Fruit fly (Drosophila melanogaster) whole organism: Measurements from ENCODE around the gene CG43931.
A peak's percentile ranks its signal among the peaks of the same experiment; 100 is the strongest.

Experiments used
- CG8478 ChIP-seq: fragments of >200 bp; optimal IDR thresholded peaks from 2 replicates; lab custom pipeline; 2018; ENCODE audit warnings: inconsistent platforms
- Dll ChIP-seq: fragments of >200 bp; optimal IDR thresholded peaks from 2 replicates; lab custom pipeline; 2017
- EcR ChIP-seq, 2 experiments: fragments of >200 bp; optimal IDR thresholded peaks; 2 replicates each; lab custom pipeline; 2017; ENCODE audit warnings: missing biosample characterization in 2 of 2, missing genetic modification characterization in 2 of 2, missing genetic modification reagents in 2 of 2
- pan ChIP-seq: fragments of >200 bp; optimal IDR thresholded peaks from 2 replicates; lab custom pipeline; 2017
- psq ChIP-seq: fragments of >200 bp; optimal IDR thresholded peaks from 2 replicates; lab custom pipeline; 2017
- usp ChIP-seq: fragments of >200 bp; optimal IDR thresholded peaks from 2 replicates; lab custom pipeline; 2017; ENCODE audit warnings: missing biosample characterization, missing genetic modification characterization, mixed read lengths

CG43931 gene

DNA sequence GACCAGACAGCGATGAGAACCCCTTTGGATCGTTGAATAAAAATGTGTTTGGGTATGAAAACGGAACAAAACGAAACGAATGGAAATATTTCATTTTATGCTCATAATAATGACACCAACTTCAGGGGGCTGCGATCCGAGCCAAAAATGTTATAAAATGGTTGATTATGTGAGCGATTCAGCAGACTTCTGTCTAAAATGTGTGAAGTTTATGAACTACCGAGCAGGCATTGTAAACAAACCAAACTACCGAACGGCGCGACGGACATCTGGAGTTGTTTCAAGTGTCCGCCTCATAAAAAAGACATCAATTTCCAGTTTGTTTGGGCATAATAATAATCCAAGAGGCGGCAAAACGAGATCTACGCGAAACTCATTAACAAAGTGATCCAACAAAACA, 23.1 kb downstream of the CG43931 start:
- TF ChIP-seq CG8478 (no peak), EcR (GFP tag; optimal IDR thresholded peaks at IDR 0.05; lab: Kevin White, UChicago) (no peak), psq (lab: Kevin White, UChicago) (no peak), Dll (lab: Kevin White, UChicago) (no peak), usp (no peak), pan (lab: Kevin White, UChicago) (no peak)

DNA sequence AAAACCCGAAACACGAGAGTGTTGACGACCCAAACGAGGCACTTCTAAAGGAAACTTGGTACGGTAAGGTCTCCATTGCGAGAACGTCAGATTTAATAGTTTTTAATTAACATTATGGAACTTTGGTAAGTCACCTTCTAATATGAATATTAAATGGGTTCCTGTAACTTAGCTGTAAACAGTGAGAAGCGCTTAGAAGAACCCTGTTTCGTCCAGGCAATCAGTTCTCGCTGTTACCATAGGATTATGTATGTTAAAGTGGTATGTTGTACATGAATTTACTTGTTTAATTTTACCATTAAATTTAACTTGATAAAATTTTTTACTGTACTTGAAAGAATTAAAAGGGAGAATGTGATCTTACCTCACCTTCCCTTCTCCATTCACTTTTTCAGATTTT, 24.5 kb downstream of the CG43931 start:
- no peak for TF ChIP-seq pan (lab: Kevin White, UChicago)
- TF ChIP-seq CG8478: no peak
- no peak for TF ChIP-seq usp
- no peak for TF ChIP-seq Dll (lab: Kevin White, UChicago)
- TF ChIP-seq EcR (GFP tag; optimal IDR thresholded peaks at IDR 0.05; lab: Kevin White, UChicago): no peak
- no peak for TF ChIP-seq psq (lab: Kevin White, UChicago)

DNA sequence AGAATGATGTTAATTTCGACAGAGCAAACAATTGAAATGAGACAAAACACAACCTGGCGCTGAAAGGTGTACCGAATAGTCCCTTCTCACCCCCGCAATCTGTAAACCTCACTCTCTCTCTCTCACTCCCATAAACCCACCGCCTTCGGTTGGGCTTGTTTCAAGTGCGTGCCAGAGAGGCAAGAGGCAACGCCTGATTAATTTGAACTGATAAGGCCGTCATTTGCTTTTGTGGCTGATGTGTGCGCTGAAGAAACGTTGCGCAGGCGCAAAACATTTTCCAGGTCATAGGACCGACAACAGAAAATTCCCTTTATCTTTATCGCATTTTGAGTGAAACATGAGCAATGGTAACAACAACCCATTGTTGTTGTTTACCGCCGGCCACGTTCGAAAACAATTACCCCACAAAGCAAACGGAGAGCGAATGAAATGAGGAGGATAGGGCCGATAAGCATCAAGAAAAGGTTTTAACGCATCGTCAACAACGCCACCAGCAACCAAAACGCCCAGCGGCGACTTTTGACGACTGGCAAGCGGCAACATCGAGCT, 25.0 kb downstream of the CG43931 start:
- TF ChIP-seq usp (no peak), EcR (GFP tag; optimal IDR thresholded peaks at IDR 0.05; lab: Kevin White, UChicago) (no peak), psq (lab: Kevin White, UChicago) (no peak), pan (lab: Kevin White, UChicago) (no peak), CG8478 (no peak), Dll (lab: Kevin White, UChicago) (no peak)

DNA sequence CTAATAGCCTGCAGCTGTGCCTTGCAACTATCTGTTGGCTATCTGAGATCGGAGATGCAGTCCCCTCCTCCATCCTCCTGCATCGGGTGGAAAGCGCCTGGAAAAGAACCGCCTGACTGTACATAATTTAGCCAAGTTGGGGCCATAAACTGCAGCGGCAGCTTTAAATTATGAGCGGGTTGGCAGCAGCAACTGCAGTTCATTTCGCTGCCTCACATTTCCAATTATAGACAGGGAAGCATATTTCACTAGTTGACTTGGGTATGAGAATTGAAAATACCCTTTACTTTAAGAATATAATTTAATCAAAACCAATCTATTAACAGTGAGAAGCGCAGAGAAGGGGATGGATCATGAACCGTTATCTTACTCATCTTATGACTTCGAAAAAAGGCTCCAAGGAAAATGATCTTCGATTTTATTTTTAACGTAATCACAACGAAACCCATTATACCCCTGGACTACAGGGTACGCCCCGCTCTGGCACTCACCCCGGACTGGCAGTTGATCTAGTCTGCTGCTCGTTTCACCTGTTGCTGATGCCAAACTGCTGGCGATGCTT, 25.8 kb downstream of the CG43931 start:
- no peak for TF ChIP-seq pan (lab: Kevin White, UChicago)
- no peak for TF ChIP-seq EcR (GFP tag; optimal IDR thresholded peaks at IDR 0.05; lab: Kevin White, UChicago)
- TF ChIP-seq usp: no peak
- TF ChIP-seq CG8478: no peak
- no peak for TF ChIP-seq psq (lab: Kevin White, UChicago)

DNA sequence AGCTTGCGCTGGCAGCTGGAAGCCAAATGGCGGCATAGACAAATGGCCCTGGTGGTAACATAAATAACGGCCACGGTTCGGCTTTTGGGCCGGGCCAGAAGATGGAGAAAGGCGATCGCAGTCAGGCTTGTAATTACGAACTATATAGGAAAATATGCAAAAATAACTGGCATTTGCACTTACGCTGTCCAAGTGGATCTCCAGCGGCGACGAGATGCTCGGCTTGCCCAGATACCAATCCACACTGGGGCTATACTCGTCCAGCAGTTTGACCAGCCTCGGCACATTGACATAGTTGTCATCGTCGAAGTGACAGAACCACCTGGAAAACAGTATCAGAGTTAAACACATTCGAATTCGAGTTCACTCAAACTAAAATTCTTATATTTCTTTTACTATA, 30.2 kb downstream of the CG43931 start, which contains the start of gene CG10589:
CG10589 (plus strand) TSS at position 301 of the 400 bp plus-strand sequence.
- TF ChIP-seq psq (lab: Kevin White, UChicago): no peak
- no peak for TF ChIP-seq usp
- no peak for TF ChIP-seq pan (lab: Kevin White, UChicago)
- TF ChIP-seq Dll (lab: Kevin White, UChicago): no peak
- TF ChIP-seq EcR (GFP tag; optimal IDR thresholded peaks at IDR 0.05; lab: Kevin White, UChicago): no peak
- no peak for TF ChIP-seq CG8478

DNA sequence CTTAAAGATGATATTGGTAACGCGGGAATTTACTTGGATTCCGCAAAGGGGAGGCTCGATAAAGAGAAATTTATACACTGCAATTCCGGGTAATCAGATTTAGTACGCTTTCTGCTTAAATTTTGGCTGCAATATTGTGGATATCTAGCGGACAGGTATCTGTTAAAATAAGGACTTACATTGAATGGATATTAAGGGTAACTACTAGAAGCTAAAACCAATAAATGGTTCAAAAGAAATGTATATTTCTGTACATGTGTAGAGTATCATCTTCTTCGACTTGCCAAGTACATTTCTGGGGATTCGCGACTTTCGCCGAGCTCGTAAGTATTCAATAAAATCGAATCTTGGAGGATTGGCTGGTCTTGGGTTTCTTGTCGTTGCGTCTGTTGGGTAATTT, 32.1 kb downstream of the CG43931 start:
- TF ChIP-seq CG8478: no peak

DNA sequence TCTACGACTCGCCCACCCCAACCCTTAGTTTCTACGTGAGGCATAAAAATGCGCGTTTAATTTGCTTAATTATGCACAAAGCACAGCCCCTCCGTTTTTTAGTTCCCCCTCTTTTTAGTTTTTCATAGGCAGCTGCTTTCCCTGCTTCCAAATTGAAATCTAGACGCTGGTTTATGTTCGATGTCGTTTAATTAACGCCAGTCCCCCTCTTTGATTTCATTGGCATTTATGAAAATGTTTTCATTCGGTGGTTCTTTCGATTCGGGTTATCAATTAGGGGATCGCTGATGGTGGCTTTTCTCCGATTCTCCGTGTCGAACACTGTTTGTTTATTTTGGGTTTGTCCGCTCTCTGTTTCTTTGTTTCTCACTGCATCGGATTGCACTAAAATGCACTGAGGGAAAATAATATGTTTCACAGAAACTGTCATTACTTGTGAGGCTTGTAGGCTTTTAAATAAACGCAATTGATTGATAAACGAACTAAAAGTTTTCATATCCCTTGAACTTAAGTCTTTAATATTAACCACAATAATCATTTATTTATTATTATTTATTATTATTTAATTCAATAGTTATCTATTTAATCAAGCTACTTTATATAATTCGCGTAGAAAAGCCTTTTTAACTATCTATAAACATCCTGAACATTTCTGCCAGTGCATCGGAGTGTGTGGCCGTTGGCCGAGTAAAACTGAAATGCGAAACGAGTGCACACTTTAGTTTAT, 32.9 kb downstream of the CG43931 start:
- TF ChIP-seq psq (lab: Kevin White, UChicago) (no peak), Dll (lab: Kevin White, UChicago) (no peak), EcR (GFP tag; optimal IDR thresholded peaks at IDR 0.05; lab: Kevin White, UChicago) (no peak), usp (no peak), CG8478 (no peak), pan (lab: Kevin White, UChicago) (no peak)

DNA sequence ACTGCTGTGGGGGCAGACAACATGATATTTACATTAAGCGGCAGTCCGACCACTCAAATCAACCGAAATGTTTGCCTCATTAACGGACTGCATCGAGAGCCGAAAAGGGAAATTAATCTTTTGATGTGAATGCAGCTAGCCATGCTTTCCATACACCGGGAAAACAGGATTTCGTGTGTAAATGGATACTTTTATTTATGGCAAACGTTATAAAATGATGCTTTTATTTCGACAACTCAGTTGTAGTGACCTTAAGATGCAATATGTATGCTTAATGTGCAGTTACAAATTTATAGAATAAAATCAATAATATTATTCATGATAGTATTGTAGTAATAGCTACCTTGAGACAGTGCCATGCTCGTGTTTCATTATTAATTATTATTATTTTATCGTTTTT, 34.2 kb downstream of the CG43931 start:
- TF ChIP-seq psq (lab: Kevin White, UChicago) (no peak), CG8478 (no peak), EcR (GFP tag; optimal IDR thresholded peaks at IDR 0.05; lab: Kevin White, UChicago) (no peak), Dll (lab: Kevin White, UChicago) (no peak)

DNA sequence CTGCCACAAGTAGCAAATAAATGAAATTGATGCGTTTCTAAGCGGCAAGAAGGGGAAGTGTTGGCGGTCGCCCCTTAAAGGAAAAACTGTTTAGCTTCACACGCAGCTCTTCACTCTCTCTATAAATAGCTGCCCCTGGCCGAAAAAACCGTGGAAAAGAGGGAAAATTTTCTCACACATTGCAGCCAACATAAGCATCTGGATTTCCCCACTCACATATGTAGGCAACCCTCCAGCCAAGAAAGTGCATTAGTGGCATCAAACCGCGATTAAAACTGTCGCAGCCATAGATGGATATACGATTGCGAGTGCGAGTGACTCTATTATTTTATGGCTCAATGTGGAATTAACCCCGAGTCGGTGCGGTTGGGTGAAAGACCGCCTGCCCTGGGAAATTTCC, 35.2 kb downstream of the CG43931 start:
- no peak for TF ChIP-seq psq (lab: Kevin White, UChicago)
- no peak for TF ChIP-seq pan (lab: Kevin White, UChicago)
- TF ChIP-seq Dll (lab: Kevin White, UChicago): no peak
- TF ChIP-seq EcR (GFP tag; optimal IDR thresholded peaks at IDR 0.05; lab: Kevin White, UChicago): no peak
- TF ChIP-seq usp: no peak
- no peak for TF ChIP-seq CG8478

DNA sequence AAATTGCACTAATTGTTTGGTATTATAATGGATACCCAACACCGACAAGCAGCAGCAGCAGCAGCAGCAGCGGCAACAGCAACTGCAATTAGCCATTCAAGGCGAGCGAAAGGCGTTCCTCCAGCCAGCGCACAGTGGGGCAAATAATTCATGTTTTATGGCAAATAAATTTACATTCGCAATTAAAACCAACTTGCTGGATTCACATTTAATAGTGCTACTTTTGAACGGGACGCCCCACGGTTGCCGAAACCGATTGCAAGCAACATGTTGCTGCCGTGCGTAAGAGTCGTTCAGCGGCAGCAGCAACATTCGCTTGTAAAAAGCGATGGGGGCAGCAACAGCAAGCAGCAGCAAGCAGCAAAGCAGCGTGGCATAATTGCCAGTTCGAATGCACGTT, 36.3 kb downstream of the CG43931 start:
- TF ChIP-seq EcR (GFP tag; optimal IDR thresholded peaks at IDR 0.05; lab: Kevin White, UChicago) (no peak), Dll (lab: Kevin White, UChicago) (peak; percentile 8)

DNA sequence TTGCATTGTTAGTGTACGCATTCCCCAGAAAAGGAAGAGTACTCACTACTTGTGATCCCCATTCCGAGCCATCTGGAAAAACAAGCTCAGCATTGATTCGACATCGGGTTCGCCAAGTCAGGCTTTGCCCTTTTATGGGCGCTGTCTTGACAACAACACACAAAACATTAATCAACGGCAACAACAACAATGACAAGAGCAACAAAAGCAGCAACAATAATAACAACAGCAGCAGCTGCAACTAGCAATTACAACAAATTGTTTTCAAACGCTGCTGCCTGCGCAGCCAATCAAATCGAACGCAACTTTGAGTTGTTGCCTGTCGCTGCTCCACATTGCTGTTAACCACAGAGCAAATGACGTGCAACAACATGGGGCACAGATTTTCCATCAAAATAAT, 44.7 kb downstream of the CG43931 start:
- no peak for TF ChIP-seq Dll (lab: Kevin White, UChicago)
- no peak for TF ChIP-seq CG8478
- TF ChIP-seq pan (lab: Kevin White, UChicago): no peak
- TF ChIP-seq usp: no peak
- TF ChIP-seq EcR (GFP tag; optimal IDR thresholded peaks at IDR 0.05; lab: Kevin White, UChicago): no peak
- no peak for TF ChIP-seq psq (lab: Kevin White, UChicago)

DNA sequence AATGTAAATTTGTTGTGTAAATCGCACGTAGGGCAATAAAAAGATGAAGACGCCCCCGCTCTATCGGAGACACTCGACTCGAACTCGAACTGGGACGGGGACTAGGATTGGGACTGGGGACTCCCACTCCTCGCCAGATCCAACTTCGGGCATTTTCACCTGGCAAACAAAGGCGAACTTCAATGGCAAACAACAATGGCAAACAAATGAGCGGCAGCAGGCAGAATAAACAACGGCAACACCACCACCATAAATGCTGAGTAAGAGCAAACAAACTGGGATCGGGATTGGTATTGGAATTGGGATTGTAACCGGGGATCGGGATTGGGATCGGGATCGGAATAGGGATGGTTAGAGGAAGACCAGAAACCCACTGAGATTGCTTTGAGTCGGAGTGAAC, 46.8 kb downstream of the CG43931 start:
- TF ChIP-seq usp: no peak
- no peak for TF ChIP-seq psq (lab: Kevin White, UChicago)

DNA sequence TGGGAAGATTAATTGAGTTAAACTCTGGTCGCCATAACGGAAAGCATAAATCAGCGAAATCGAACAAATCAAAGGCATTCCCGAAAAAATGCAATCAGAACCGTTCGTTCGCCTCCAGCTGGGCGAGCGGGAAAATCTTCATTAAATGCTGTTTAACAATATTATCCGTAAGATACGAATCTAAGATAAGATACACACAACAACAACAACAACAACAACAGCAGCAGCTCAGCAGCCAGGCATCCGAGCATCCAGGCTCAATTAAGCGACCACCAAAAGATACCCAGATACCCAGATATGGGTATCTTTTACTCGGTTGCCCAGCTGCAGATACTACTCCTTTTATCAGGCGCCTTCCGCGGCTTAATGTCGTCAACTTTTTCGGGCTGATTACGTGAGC, 48.7 kb downstream of the CG43931 start:
- TF ChIP-seq CG8478 (no peak), Dll (lab: Kevin White, UChicago) (no peak), EcR (GFP tag; optimal IDR thresholded peaks at IDR 0.05; lab: Kevin White, UChicago) (no peak), pan (lab: Kevin White, UChicago) (no peak), psq (lab: Kevin White, UChicago) (no peak), usp (no peak)
